Fruit fly (Drosophila melanogaster) whole organism, embryonic: ENCODE data around the gene CG1983.
A peak's percentile ranks its signal among the peaks of the same experiment; 100 is the strongest.

Source experiments
- Awh ChIP-seq: fragments of 200-800 bp; sonication (Bioruptor generic); IDR thresholded peaks from 2 replicates; pipeline ENCODE4, ENCODE4 v1.3.6; 2022; ENCODE audit warnings: missing biosample characterization, missing genetic modification characterization
- Bteb2 ChIP-seq: fragments of 200-800 bp; sonication (Bioruptor generic); optimal IDR thresholded peaks from 2 replicates; lab custom pipeline; 2016; ENCODE audit warnings: missing biosample characterization, missing genetic modification characterization
- CG10321 ChIP-seq: fragments of 200-800 bp; sonication (Bioruptor generic); IDR thresholded peaks from 2 replicates; pipeline ENCODE4 v1.3.6; 2022; ENCODE audit warnings: missing biosample characterization, missing genetic modification characterization
- CG10565 ChIP-seq: fragments of 200-800 bp; sonication (Bioruptor generic); optimal IDR thresholded peaks from 3 replicates; lab custom pipeline; 2016; ENCODE audit warnings: missing biosample characterization, mild to moderate bottlenecking, missing genetic modification characterization
- CG11398 ChIP-seq: fragments of 200-800 bp; sonication (Bioruptor generic); optimal IDR thresholded peaks from 2 replicates; lab custom pipeline; 2016; ENCODE audit warnings: missing biosample characterization, missing genetic modification characterization
- CG12155 ChIP-seq: fragments of 200-800 bp; sonication (Bioruptor generic); optimal IDR thresholded peaks from 3 replicates; lab custom pipeline; 2016; ENCODE audit warnings: missing biosample characterization, missing genetic modification characterization
- CG16863 ChIP-seq: fragments of 200-800 bp; sonication (Bioruptor generic); optimal IDR thresholded peaks from 3 replicates; lab custom pipeline; 2016; ENCODE audit warnings: missing biosample characterization, missing genetic modification characterization
- CG17361 ChIP-seq: fragments of 200-800 bp; sonication (Bioruptor generic); IDR thresholded peaks from 3 replicates; pipeline ENCODE4 v1.3.6; 2022; ENCODE audit warnings: missing biosample characterization, missing genetic modification characterization
- CG17829 ChIP-seq: fragments of 200-800 bp; optimal IDR thresholded peaks from 2 replicates; lab custom pipeline; 2019; ENCODE audit warnings: missing biosample characterization, mild to moderate bottlenecking, missing genetic modification characterization, moderate library complexity
- CG2116 ChIP-seq: fragments of 200-800 bp; sonication (Bioruptor generic); optimal IDR thresholded peaks from 3 replicates; lab custom pipeline; 2018; ENCODE audit warnings: missing biosample characterization, mild to moderate bottlenecking, missing genetic modification characterization
- CG30431 ChIP-seq: fragments of 200-800 bp; sonication (Bioruptor generic); optimal IDR thresholded peaks from 2 replicates; lab custom pipeline; 2017; ENCODE audit warnings: missing biosample characterization, missing genetic modification characterization
- CG32767 ChIP-seq: fragments of 200-800 bp; sonication (Bioruptor generic); IDR thresholded peaks from 2 replicates; pipeline ENCODE4 v1.3.6; 2022; ENCODE audit warnings: missing biosample characterization, missing genetic modification characterization
- CG32772 ChIP-seq: fragments of 200-800 bp; sonication (Bioruptor generic); IDR thresholded peaks from 2 replicates; pipeline ENCODE4 v1.3.6; 2022; ENCODE audit warnings: missing biosample characterization, missing genetic modification characterization
- CG34224 ChIP-seq: fragments of 200-800 bp; sonication (Bioruptor generic); IDR thresholded peaks from 3 replicates; pipeline ENCODE4 v1.3.6; 2022; ENCODE audit warnings: missing biosample characterization, missing genetic modification characterization; ENCODE audit not compliant: partially characterized antibody
- CG3847 ChIP-seq: fragments of 200-800 bp; sonication (Bioruptor generic); IDR thresholded peaks from 2 replicates; pipeline ENCODE4 v1.3.6; 2022; ENCODE audit warnings: missing biosample characterization, missing genetic modification characterization
- CG4730 ChIP-seq: fragments of 200-800 bp; sonication (Bioruptor generic); IDR thresholded peaks from 2 replicates; pipeline ENCODE4 v1.3.6; 2022; ENCODE audit warnings: missing biosample characterization, missing genetic modification characterization
- CG4854 ChIP-seq: fragments of 200-800 bp; sonication (Bioruptor generic); optimal IDR thresholded peaks from 2 replicates; lab custom pipeline; 2016; ENCODE audit warnings: missing biosample characterization, missing genetic modification characterization, inconsistent platforms
- CG6272 ChIP-seq: fragments of 200-800 bp; sonication (Bioruptor generic); IDR thresholded peaks from 2 replicates; pipeline ENCODE4 v1.3.6; 2022; ENCODE audit warnings: missing biosample characterization, missing genetic modification characterization
- CG7987 ChIP-seq: fragments of 200-800 bp; sonication (Bioruptor generic); optimal IDR thresholded peaks from 2 replicates; lab custom pipeline; 2018; ENCODE audit warnings: missing biosample characterization, mild to moderate bottlenecking, missing genetic modification characterization, moderate library complexity
- CG8478 ChIP-seq: fragments of >200 bp; optimal IDR thresholded peaks from 2 replicates; lab custom pipeline; 2018
- CG9727 ChIP-seq: fragments of 200-800 bp; sonication (Bioruptor generic); optimal IDR thresholded peaks from 3 replicates; lab custom pipeline; 2017; ENCODE audit warnings: missing biosample characterization, mild to moderate bottlenecking, missing genetic modification characterization
- Deaf1 ChIP-seq: fragments of 200-800 bp; optimal IDR thresholded peaks from 3 replicates; lab custom pipeline; 2019; ENCODE audit warnings: missing biosample characterization, mild to moderate bottlenecking, missing genetic modification characterization, moderate library complexity
- GATAe ChIP-seq: fragments of 200-800 bp; sonication (Bioruptor generic); conservative IDR thresholded peaks from 2 replicates; pipeline ENCODE4 v1.3.6; 2022; ENCODE audit warnings: missing biosample characterization, missing genetic modification characterization
- Gug ChIP-seq: fragments of 200-800 bp; sonication (Bioruptor generic); IDR thresholded peaks from 4 replicates; pipeline ENCODE4 v1.3.6; 2022; ENCODE audit warnings: missing biosample characterization, missing genetic modification characterization
- HLH4C ChIP-seq: fragments of 200-800 bp; sonication (Bioruptor generic); IDR thresholded peaks from 3 replicates; pipeline ENCODE4 v1.3.6; 2022; ENCODE audit warnings: missing biosample characterization, missing genetic modification characterization; ENCODE audit not compliant: partially characterized antibody
- HLHmδ ChIP-seq: fragments of 200-800 bp; sonication (Bioruptor generic); optimal IDR thresholded peaks from 2 replicates; lab custom pipeline; 2018; ENCODE audit warnings: missing biosample characterization, mild to moderate bottlenecking, missing genetic modification characterization, moderate library complexity
- MESR4 ChIP-seq: fragments of 200-800 bp; sonication (Bioruptor generic); optimal IDR thresholded peaks from 2 replicates; lab custom pipeline; 2018; ENCODE audit warnings: missing biosample characterization, mild to moderate bottlenecking, missing genetic modification characterization, moderate library complexity
- Mad ChIP-seq: fragments of 200-800 bp; sonication (Bioruptor generic); optimal IDR thresholded peaks from 2 replicates; lab custom pipeline; 2016; ENCODE audit warnings: missing biosample characterization, missing genetic modification characterization
- Optix ChIP-seq: fragments of 200-800 bp; sonication (Bioruptor generic); IDR thresholded peaks from 3 replicates; pipeline ENCODE4 v1.3.6; 2022; ENCODE audit warnings: missing biosample characterization, missing genetic modification characterization
- cas ChIP-seq: fragments of 200-800 bp; sonication (Bioruptor generic); IDR thresholded peaks from 2 replicates; pipeline ENCODE4 v1.3.6; 2022; ENCODE audit warnings: missing biosample characterization, missing genetic modification characterization
- chinmo ChIP-seq: fragments of 200-800 bp; sonication (Bioruptor generic); IDR thresholded peaks from 4 replicates; pipeline ENCODE4 v1.3.6; 2022; ENCODE audit warnings: missing biosample characterization, missing genetic modification characterization; ENCODE audit not compliant: partially characterized antibody
- fd64A ChIP-seq: fragments of 200-800 bp; sonication (Bioruptor generic); optimal IDR thresholded peaks from 3 replicates; lab custom pipeline; 2018; ENCODE audit warnings: missing biosample characterization, mild to moderate bottlenecking, missing genetic modification characterization
- gro ChIP-seq: fragments of 200-800 bp; sonication (Bioruptor generic); optimal IDR thresholded peaks from 2 replicates; lab custom pipeline; 2016; ENCODE audit warnings: missing biosample characterization, missing genetic modification characterization
- inv ChIP-seq: fragments of 200-800 bp; sonication (Bioruptor generic); IDR thresholded peaks from 2 replicates; pipeline ENCODE4 v1.3.6; 2022; ENCODE audit warnings: missing biosample characterization, missing genetic modification characterization; ENCODE audit not compliant: partially characterized antibody
- knrl ChIP-seq: fragments of 200-800 bp; sonication (Bioruptor generic); IDR thresholded peaks from 3 replicates; pipeline ENCODE4 v1.3.6; 2022; ENCODE audit warnings: missing biosample characterization, missing genetic modification characterization; ENCODE audit not compliant: partially characterized antibody
- lmd ChIP-seq: fragments of 200-800 bp; sonication (Bioruptor generic); IDR thresholded peaks from 2 replicates; pipeline ENCODE4 v1.3.6; 2022; ENCODE audit warnings: missing biosample characterization, missing genetic modification characterization
- lov ChIP-seq, 2 experiments: fragments of 200-800 bp in 1 of 2; fragments of >200 bp in 1 of 2; sonication (Bioruptor generic) in 1 of 2; IDR thresholded peaks in 1 of 2; optimal IDR thresholded peaks in 1 of 2; 2 replicates in 1 of 2; 3 replicates in 1 of 2; pipeline versions ENCODE4 v1.3.6 to Lab custom; 2017 to 2022; ENCODE audit warnings: missing biosample characterization in 1 of 2, missing genetic modification characterization in 1 of 2
- luna ChIP-seq: fragments of 200-800 bp; sonication (Bioruptor generic); optimal IDR thresholded peaks from 2 replicates; lab custom pipeline; 2016; ENCODE audit warnings: missing biosample characterization, missing genetic modification characterization
- nau ChIP-seq: fragments of 200-800 bp; sonication (Bioruptor generic); optimal IDR thresholded peaks from 3 replicates; lab custom pipeline; 2017; ENCODE audit warnings: missing biosample characterization, mild to moderate bottlenecking, missing genetic modification characterization, missing genetic modification reagents
- nmo ChIP-seq: fragments of 200-800 bp; sonication (Bioruptor generic); optimal IDR thresholded peaks from 2 replicates; lab custom pipeline; 2018; ENCODE audit warnings: missing biosample characterization, mild to moderate bottlenecking, missing genetic modification characterization, moderate library complexity
- pan ChIP-seq, 4 experiments: fragments of >200 bp in 3 of 4; fragments of 200-800 bp in 1 of 4; sonication (Bioruptor generic) in 1 of 4; optimal IDR thresholded peaks in 3 of 4; IDR thresholded peaks in 1 of 4; 2 replicates each; pipeline versions ENCODE4 v1.3.6 to Lab custom; 2017 to 2022; ENCODE audit warnings: missing biosample characterization in 2 of 4, missing genetic modification characterization in 2 of 4, mixed read lengths in 1 of 4
- phol ChIP-seq: fragments of 200-800 bp; sonication (Bioruptor generic); optimal IDR thresholded peaks from 3 replicates; lab custom pipeline; 2018; ENCODE audit warnings: missing biosample characterization, mild to moderate bottlenecking, missing genetic modification characterization, moderate library complexity
- pros ChIP-seq: fragments of 200-800 bp; sonication (Bioruptor generic); optimal IDR thresholded peaks from 3 replicates; lab custom pipeline; 2019; ENCODE audit warnings: missing biosample characterization, mild to moderate bottlenecking, missing genetic modification characterization, moderate library complexity
- sim ChIP-seq: fragments of 200-800 bp; sonication (Bioruptor generic); IDR thresholded peaks from 2 replicates; pipeline ENCODE4 v1.3.6; 2022; ENCODE audit warnings: missing biosample characterization, missing genetic modification characterization
- sna ChIP-seq: fragments of 200-800 bp; sonication (Bioruptor generic); IDR thresholded peaks from 2 replicates; pipeline ENCODE4 v1.3.6; 2022; ENCODE audit warnings: missing biosample characterization, missing genetic modification characterization; ENCODE audit not compliant: partially characterized antibody
- tin ChIP-seq: fragments of 200-800 bp; sonication (Bioruptor generic); optimal IDR thresholded peaks from 3 replicates; lab custom pipeline; 2016; ENCODE audit warnings: missing biosample characterization, missing genetic modification characterization
- trem ChIP-seq: fragments of 200-800 bp; optimal IDR thresholded peaks from 3 replicates; lab custom pipeline; 2019; ENCODE audit warnings: missing biosample characterization, mild to moderate bottlenecking, missing genetic modification characterization, moderate library complexity
- tup ChIP-seq: fragments of 200-800 bp; sonication (Bioruptor generic); optimal IDR thresholded peaks from 2 replicates; lab custom pipeline; 2016; ENCODE audit warnings: missing biosample characterization, mild to moderate bottlenecking, missing genetic modification characterization, moderate library complexity
- zen ChIP-seq: fragments of 200-800 bp; sonication (Bioruptor generic); optimal IDR thresholded peaks from 3 replicates; lab custom pipeline; 2018; ENCODE audit warnings: missing biosample characterization, mild to moderate bottlenecking, missing genetic modification characterization, moderate library complexity
- zen2 ChIP-seq: fragments of 200-800 bp; sonication (Bioruptor generic); IDR thresholded peaks from 3 replicates; pipeline ENCODE4 v1.3.6; 2022; ENCODE audit warnings: missing biosample characterization, missing genetic modification characterization; ENCODE audit not compliant: partially characterized antibody

Gene CG1983

DNA sequence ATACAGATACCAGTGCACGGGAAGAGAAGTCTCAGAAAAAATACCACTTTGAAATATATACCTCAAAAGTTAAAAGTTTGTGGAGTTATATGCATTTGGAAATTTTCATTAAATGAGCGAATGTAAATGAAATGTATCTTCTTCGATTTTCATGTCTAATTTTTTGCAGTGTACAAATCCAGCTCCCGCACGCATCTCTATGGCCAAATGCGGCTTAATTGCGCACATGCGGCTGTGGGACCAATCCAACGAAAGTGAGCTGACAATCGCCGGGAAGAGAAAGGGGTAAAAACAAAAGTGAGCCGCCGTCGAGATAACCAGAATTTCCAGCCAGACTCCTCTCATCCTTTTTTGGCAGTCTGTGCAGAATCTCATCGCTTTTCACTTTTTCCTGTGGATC is 13.3 kb downstream of the CG1983 start (continued):
- TF ChIP-seq CG32767 (0 out of 2 replicates have a peak, but pooled peaks have one; percentile 22), Deaf1 (tag; lab: Kevin White, UChicago) (no peak), CG4854 (GFP tag; lab: Kevin White, UChicago) (no peak), MESR4 (GFP tag; lab: Kevin White, UChicago) (no peak), CG17361 (no peak), tin (no peak), CG10565 (GFP tag; lab: Kevin White, UChicago) (no peak), CG10321 (no peak), HLHmδ (GFP tag; lab: Kevin White, UChicago) (no peak), CG6272 (GFP tag; lab: Robert Waterston, UW) (0 out of 2 replicates have a peak, but pooled peaks have one; percentile 18), CG32772 (0 out of 2 replicates have a peak, but pooled peaks have one; percentile 18), phol (tag; lab: Kevin White, UChicago) (peak; percentile 42), nau (GFP tag; lab: Kevin White, UChicago) (no peak), fd64A (GFP tag; lab: Kevin White, UChicago) (no peak), CG30431 (peak; percentile 17), GATAe (GFP tag; lab: Robert Waterston, UW) (no peak), sna (GFP tag; lab: Robert Waterston, UW) (no peak), lmd (GFP tag; lab: Robert Waterston, UW) (peak; percentile 41; the same call in 1 of the 2 replicates), CG34224 (GFP tag; lab: Robert Waterston, UW) (no peak), chinmo (GFP tag; lab: Robert Waterston, UW) (no peak), Bteb2 (GFP tag; lab: Kevin White, UChicago) (no peak), luna (GFP tag; lab: Kevin White, UChicago) (no peak), CG16863 (GFP tag; lab: Kevin White, UChicago) (no peak), HLH4C (no peak), CG12155 (GFP tag; lab: Kevin White, UChicago) (no peak), trem (tag; lab: Kevin White, UChicago) (no peak), inv (GFP tag; lab: Robert Waterston, UW) (no peak), tup (GFP tag; lab: Kevin White, UChicago) (no peak), lov (optimal IDR thresholded peaks at IDR 0.05; lab: Kevin White, UChicago) (no peak), lov (GFP tag; IDR thresholded peaks at IDR 0.05; lab: Robert Waterston, UW) (no peak), Optix (peak; percentile 15; the same call in 1 of the 3 replicates), cas (GFP tag; lab: Robert Waterston, UW) (no peak), CG11398 (no peak), CG3847 (GFP tag; lab: Robert Waterston, UW) (no peak), zen (tag; lab: Kevin White, UChicago) (no peak), CG17829 (tag; lab: Kevin White, UChicago) (no peak), Awh (GFP tag; lab: Robert Waterston, UW) (peak; percentile 34; the same call in 1 of the 2 replicates), pan (optimal IDR thresholded peaks at IDR 0.05; lab: Kevin White, UChicago) (no peak), pan (GFP tag; optimal IDR thresholded peaks at IDR 0.05 in 1 of 2, IDR thresholded peaks at IDR 0.05 in 1 of 2) (peak in 1 of 2 experiments; percentile 62), pros (GFP tag; lab: Kevin White, UChicago) (no peak), Mad (GFP tag; lab: Kevin White, UChicago) (no peak), sim (GFP tag; lab: Robert Waterston, UW) (no peak), CG4730 (GFP tag; lab: Robert Waterston, UW) (no peak), CG9727 (GFP tag; lab: Kevin White, UChicago) (no peak), Gug (GFP tag; lab: Robert Waterston, UW) (no peak), zen2 (GFP tag; lab: Robert Waterston, UW) (no peak), CG8478 (lab: Kevin White, UChicago) (no peak), knrl (GFP tag; lab: Robert Waterston, UW) (no peak), nmo (GFP tag; lab: Kevin White, UChicago) (peak; percentile 24), gro (no peak), CG7987 (no peak), CG2116 (GFP tag; lab: Kevin White, UChicago) (no peak)
